Worm (Caenorhabditis elegans) whole organism, young adult: ENCODE data around the gene T04C10.3.

Source experiments
- F55B11.4 ChIP-seq: sonication (generic microtip); optimal IDR thresholded peaks from 2 replicates; lab custom pipeline; 2016; ENCODE audit warnings: missing compliant biosample characterization, missing genetic modification characterization, borderline replicate concordance; ENCODE audit not compliant: insufficient read depth
- K12H6.12 ChIP-seq: fragments of 200-800 bp; sonication (Bioruptor generic); optimal IDR thresholded peaks from 2 replicates; lab custom pipeline; 2018; ENCODE audit warnings: mild to moderate bottlenecking, missing genetic modification characterization, missing compliant biosample characterization
- T07F8.4 ChIP-seq: sonication (generic microtip); optimal IDR thresholded peaks from 2 replicates; lab custom pipeline; 2016; ENCODE audit warnings: mild to moderate bottlenecking, missing genetic modification characterization, moderate library complexity, missing compliant biosample characterization
- ceh-40 ChIP-seq: fragments of 200-800 bp; sonication (Bioruptor generic); IDR thresholded peaks from 2 replicates; pipeline ENCODE4 v1.3.6; 2022; ENCODE audit warnings: missing genetic modification characterization, missing compliant biosample characterization
- gei-17 ChIP-seq: fragments of 200-800 bp; sonication (Bioruptor generic); optimal IDR thresholded peaks from 2 replicates; lab custom pipeline; 2018; ENCODE audit warnings: mild to moderate bottlenecking, missing genetic modification characterization, missing compliant biosample characterization
- nfya-1 ChIP-seq: sonication (generic microtip); optimal IDR thresholded peaks from 2 replicates; lab custom pipeline; 2017; ENCODE audit warnings: antibody characterized with exemption, missing compliant biosample characterization, missing genetic modification characterization, borderline replicate concordance; ENCODE audit not compliant: insufficient read depth
- rec-8 ChIP-seq, 2 experiments: sonication (generic microtip); optimal IDR thresholded peaks; 2 replicates each; lab custom pipeline; 2016; ENCODE audit warnings: mild to moderate bottlenecking in 2 of 2, missing genetic modification characterization in 2 of 2, missing genetic modification reagents in 2 of 2, missing genotype in 2 of 2, missing biosample characterization in 1 of 2, missing compliant biosample characterization in 1 of 2, moderate library complexity in 1 of 2
- xnd-1 ChIP-seq: sonication (generic microtip); optimal IDR thresholded peaks from 2 replicates; lab custom pipeline; 2016; ENCODE audit warnings: missing genotype, missing genetic modification reagents, missing genetic modification characterization, missing compliant biosample characterization

DNA sequence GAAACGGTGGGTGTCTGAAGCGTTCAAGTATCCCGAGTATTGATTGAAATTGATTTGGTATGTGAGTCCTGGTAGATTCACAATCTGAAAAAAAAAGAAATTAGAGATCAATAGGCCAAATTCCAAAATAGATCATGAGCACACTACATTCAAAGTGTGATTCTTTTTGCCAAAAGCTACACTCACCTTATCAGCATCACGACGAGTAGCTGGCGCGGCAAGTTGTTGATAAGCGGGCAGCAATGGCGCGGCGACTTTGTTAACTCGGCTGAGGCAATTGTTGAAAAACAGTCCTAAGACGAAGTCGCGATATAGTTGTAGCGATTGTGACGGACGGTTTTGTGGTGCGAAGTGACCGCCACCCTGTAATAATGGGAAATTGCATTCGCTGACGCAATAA, 43.2 kb upstream of the T04C10.3 start:
- TF ChIP-seq ceh-40 (GFP tag; lab: Robert Waterston, UW) (no peak), T07F8.4 (tag; lab: Kevin White, UChicago) (no peak), F55B11.4 (tag; lab: Kevin White, UChicago) (no peak), xnd-1 (no peak), gei-17 (GFP tag; lab: Kevin White, UChicago) (no peak), rec-8 (tag; optimal IDR thresholded peaks at IDR 0.05; lab: Kevin White, UChicago) (no peak), K12H6.12 (tag; lab: Kevin White, UChicago) (no peak), nfya-1 (tag; lab: Kevin White, UChicago) (no peak)
